Worm (Caenorhabditis elegans): Measurements from ENCODE around the gene F26F4.2.

ce11 chrIII:4866762-4867161 lies 44.3 kb upstream of the F26F4.2 start, which contains the start of gene C35D10.17:
- TF ChIP-seq eyg-1 (tag; optimal IDR thresholded peaks at IDR 0.05) (no peak), unc-3 (GFP tag; conservative IDR thresholded peaks at IDR 0.05) (no peak), unc-3 (tag; optimal IDR thresholded peaks at IDR 0.05) (no peak), C38D4.7 (GFP tag; optimal IDR thresholded peaks at IDR 0.05) (no peak), ceh-9 (tag; optimal IDR thresholded peaks at IDR 0.05) (no peak), sox-2 (GFP tag; IDR thresholded peaks at IDR 0.05) (no peak), tbx-2 (tag; optimal IDR thresholded peaks at IDR 0.05) (no peak), nfya-1 (tag; optimal IDR thresholded peaks at IDR 0.05) (no peak), unc-42 (tag; optimal IDR thresholded peaks at IDR 0.05) (no peak), mec-3 (tag; optimal IDR thresholded peaks at IDR 0.05; ENCODE audit: borderline replicate concordance) (no peak), ama-1 (optimal IDR thresholded peaks at IDR 0.05) (no peak), odd-2 (tag; optimal IDR thresholded peaks at IDR 0.05) (no peak)
